Worm (Caenorhabditis elegans): ENCODE measurements around the gene F53F8.5.
A peak's percentile ranks its signal among the peaks of the same experiment; 100 is the strongest.

F53F8.5 gene

DNA sequence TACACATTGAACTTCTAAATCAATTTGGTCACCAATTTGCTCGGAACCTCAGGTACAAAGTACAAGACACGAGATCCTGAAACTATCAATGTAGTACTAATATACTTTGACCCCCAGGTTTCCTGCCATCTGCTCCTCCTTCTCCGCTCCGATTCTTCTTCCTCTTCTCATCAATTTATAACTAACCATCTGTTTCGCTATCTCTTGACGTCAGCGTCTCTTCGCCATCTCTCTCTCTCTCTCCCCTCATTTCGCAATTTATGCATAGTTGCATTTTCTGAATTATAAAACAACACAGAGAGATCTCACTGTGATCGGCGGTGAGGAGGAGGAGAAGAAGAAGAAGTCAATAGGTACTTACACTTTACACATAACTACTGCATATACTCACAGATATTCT is 7.9 kb upstream of the F53F8.5 start (continued):
- no peak for TF ChIP-seq saeg-2 (GFP tag; IDR thresholded peaks at IDR 0.05)
- TF ChIP-seq egl-27 (tag; optimal IDR thresholded peaks at IDR 0.05), result no peak
- TF ChIP-seq ceh-62 (tag; optimal IDR thresholded peaks at IDR 0.05), result no peak
- TF ChIP-seq T20F7.1 (GFP tag; optimal IDR thresholded peaks at IDR 0.05), result no peak
- TF ChIP-seq nhr-77 (tag; optimal IDR thresholded peaks at IDR 0.05), result no peak
- TF ChIP-seq dmd-6 (GFP tag; IDR thresholded peaks at IDR 0.05), result peak; percentile 49; the same call in 1 of the 2 replicates
- no peak for TF ChIP-seq set-16 (GFP tag; IDR thresholded peaks at IDR 0.05)
- no peak for TF ChIP-seq nhr-6 (tag; optimal IDR thresholded peaks at IDR 0.05)
- no peak for TF ChIP-seq Y48G9A.11 (GFP tag; IDR thresholded peaks at IDR 0.05)
- TF ChIP-seq mes-2 (tag; optimal IDR thresholded peaks at IDR 0.05; ENCODE audit: poor library complexity, severe bottlenecking), result peak; percentile 38
- TF ChIP-seq lin-39 (tag; optimal IDR thresholded peaks at IDR 0.05), result no peak

DNA sequence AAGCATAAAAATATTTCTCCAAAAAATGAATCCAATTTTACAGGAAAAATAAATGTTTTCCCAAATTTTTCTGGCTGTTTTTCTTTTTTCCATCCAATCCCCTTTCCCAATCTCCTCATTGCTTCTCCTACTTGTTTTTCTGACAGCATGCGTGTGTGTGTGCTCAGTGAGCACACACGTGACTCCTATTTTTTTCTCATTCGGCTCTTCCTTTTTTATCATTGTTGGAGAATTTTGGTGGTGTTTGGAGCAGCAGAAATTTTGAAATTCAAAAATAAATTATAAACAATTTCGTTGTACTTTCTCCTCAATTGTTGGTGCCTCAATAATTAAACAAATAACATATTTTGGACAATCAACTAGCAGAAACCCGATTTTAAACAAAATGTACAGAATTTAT is 6.8 kb upstream of the F53F8.5 start:
- TF ChIP-seq nhr-42 (GFP tag; IDR thresholded peaks at IDR 0.05) (no peak), Y5F2A.4 (GFP tag; optimal IDR thresholded peaks at IDR 0.05) (no peak), aha-1 (tag) (peak; percentile 81), nhr-111 (GFP tag; optimal IDR thresholded peaks at IDR 0.05) (no peak), F10B5.3 (tag; optimal IDR thresholded peaks at IDR 0.05) (no peak), T20F7.1 (GFP tag; optimal IDR thresholded peaks at IDR 0.05) (no peak), daf-16 (GFP tag; optimal IDR thresholded peaks at IDR 0.05) (no peak), daf-16 (tag; optimal IDR thresholded peaks at IDR 0.05) (no peak), mxl-2 (GFP tag; conservative IDR thresholded peaks at IDR 0.05) (no peak), F44E2.7 (GFP tag; IDR thresholded peaks at IDR 0.05) (no peak), nhr-6 (tag; optimal IDR thresholded peaks at IDR 0.05) (no peak), zip-2 (tag; optimal IDR thresholded peaks at IDR 0.05) (no peak), zfp-2 (tag; optimal IDR thresholded peaks at IDR 0.05) (no peak), hlh-30 (tag; optimal IDR thresholded peaks at IDR 0.05; ENCODE audit: insufficient read depth) (peak; percentile 71), cey-2 (tag; optimal IDR thresholded peaks at IDR 0.05; ENCODE audit: borderline replicate concordance, insufficient read depth) (no peak), mdl-1 (tag; optimal IDR thresholded peaks at IDR 0.05) (peak in 1 of 2 experiments; percentile 61), Y105C5A.15 (GFP tag; IDR thresholded peaks at IDR 0.05) (no peak), ceh-28 (tag; optimal IDR thresholded peaks at IDR 0.05) (no peak), ZK546.5 (tag; optimal IDR thresholded peaks at IDR 0.05) (no peak), dve-1 (tag; optimal IDR thresholded peaks at IDR 0.05; ENCODE audit: insufficient read depth) (peak; percentile 22)

DNA sequence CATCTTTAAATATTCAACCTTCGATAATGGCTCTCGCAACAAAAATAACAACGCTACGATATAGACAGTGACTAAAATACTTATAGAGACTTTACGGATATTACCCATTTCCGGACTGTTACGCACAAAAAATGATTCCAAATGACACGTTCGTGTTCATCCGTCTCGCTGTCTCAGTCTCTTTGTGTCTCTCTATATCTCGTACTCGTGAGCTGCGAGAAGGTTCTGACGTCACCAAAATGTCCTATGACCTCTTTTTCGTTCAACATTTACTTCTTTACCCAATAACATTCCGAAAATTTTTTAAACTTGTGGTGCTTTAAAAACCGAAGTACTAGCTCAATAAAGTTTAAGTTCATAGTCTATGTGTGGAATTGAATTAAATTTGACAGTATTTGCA is 6.3 kb upstream of the F53F8.5 start:
- no peak for TF ChIP-seq spr-1 (tag; optimal IDR thresholded peaks at IDR 0.05)
- peak; percentile 99 for TF ChIP-seq aha-1 (tag)
- TF ChIP-seq F26F4.8 (GFP tag; conservative IDR thresholded peaks at IDR 0.05), result no peak
- no peak for TF ChIP-seq aly-2 (tag; optimal IDR thresholded peaks at IDR 0.05)
- TF ChIP-seq jun-1 (tag; optimal IDR thresholded peaks at IDR 0.05), result no peak
- peak; percentile 23; the same call in 1 of the 2 replicates for TF ChIP-seq hmg-1.1 (GFP tag; IDR thresholded peaks at IDR 0.05)
- no peak for TF ChIP-seq dve-1 (tag; optimal IDR thresholded peaks at IDR 0.05; ENCODE audit: insufficient read depth)
- TF ChIP-seq spr-3 (GFP tag; optimal IDR thresholded peaks at IDR 0.05), result no peak
- TF ChIP-seq zag-1 (tag; optimal IDR thresholded peaks at IDR 0.05), result no peak
- TF ChIP-seq hlh-30 (tag; optimal IDR thresholded peaks at IDR 0.05; ENCODE audit: insufficient read depth), result peak; percentile 79
- TF ChIP-seq zip-11 (GFP tag; IDR thresholded peaks at IDR 0.05), result no peak
- TF ChIP-seq mdt-29 (GFP tag; IDR thresholded peaks at IDR 0.05), result no peak
- TF ChIP-seq saeg-2 (GFP tag; IDR thresholded peaks at IDR 0.05), result no peak
- TF ChIP-seq ztf-7 (tag; optimal IDR thresholded peaks at IDR 0.05), result no peak
- no peak for TF ChIP-seq T20F7.1 (GFP tag; optimal IDR thresholded peaks at IDR 0.05)
- TF ChIP-seq daf-12 (tag; optimal IDR thresholded peaks at IDR 0.05), result no peak
- no peak for TF ChIP-seq mxl-2 (GFP tag; conservative IDR thresholded peaks at IDR 0.05)
- TF ChIP-seq Y48G9A.11 (GFP tag; IDR thresholded peaks at IDR 0.05), result no peak
- TF ChIP-seq nhr-237 (tag; optimal IDR thresholded peaks at IDR 0.05), result no peak
- TF ChIP-seq R02D3.7 (tag; optimal IDR thresholded peaks at IDR 0.05), result no peak
- TF ChIP-seq Y75B8A.6 (GFP tag; IDR thresholded peaks at IDR 0.05), result no peak
- no peak for TF ChIP-seq D1046.2 (GFP tag; IDR thresholded peaks at IDR 0.05)
- no peak for TF ChIP-seq lir-3 (tag; optimal IDR thresholded peaks at IDR 0.05)
- no peak for TF ChIP-seq nhr-48 (tag; optimal IDR thresholded peaks at IDR 0.05)
- no peak for TF ChIP-seq fos-1 (tag; optimal IDR thresholded peaks at IDR 0.05)
- no peak for TF ChIP-seq lin-29 (GFP tag; IDR thresholded peaks at IDR 0.05)
- no peak for TF ChIP-seq dpl-1 (GFP tag; optimal IDR thresholded peaks at IDR 0.05)
- TF ChIP-seq hlh-11 (tag; optimal IDR thresholded peaks at IDR 0.05), result peak; percentile 34

All from whole organism, L4 larva.